Worm (Caenorhabditis elegans) whole organism, young adult: ENCODE measurements around the gene Y73B6BL.270.

Experiments
- B0019.2 ChIP-seq: fragments of 200-800 bp; sonication (Bioruptor generic); conservative IDR thresholded peaks from 2 replicates; pipeline ENCODE4 v1.3.6; 2022; ENCODE audit warnings: missing genetic modification reagents, missing genetic modification characterization, missing compliant biosample characterization
- F22D6.2 ChIP-seq: sonication (generic microtip); optimal IDR thresholded peaks from 2 replicates; lab custom pipeline; 2016; ENCODE audit warnings: mild to moderate bottlenecking, missing genetic modification characterization, missing compliant biosample characterization
- F33H1.4 ChIP-seq: fragments of 200-800 bp; sonication (Bioruptor generic); IDR thresholded peaks from 2 replicates; pipeline ENCODE4 v1.3.6; 2022; ENCODE audit warnings: missing genetic modification reagents, missing genetic modification characterization, missing compliant biosample characterization
- F39B2.1 ChIP-seq: fragments of 200-800 bp; sonication (Bioruptor generic); IDR thresholded peaks from 2 replicates; pipeline ENCODE4 v1.3.6; 2022; ENCODE audit warnings: missing genetic modification reagents, missing genetic modification characterization, missing compliant biosample characterization
- F52B5.7 ChIP-seq: sonication (generic microtip); optimal IDR thresholded peaks from 2 replicates; lab custom pipeline; 2016; ENCODE audit warnings: mild to moderate bottlenecking, missing genetic modification characterization, missing compliant biosample characterization
- F55B11.4 ChIP-seq: sonication (generic microtip); optimal IDR thresholded peaks from 2 replicates; lab custom pipeline; 2016; ENCODE audit warnings: missing compliant biosample characterization, missing genetic modification characterization, borderline replicate concordance; ENCODE audit not compliant: insufficient read depth
- F57C9.4 ChIP-seq: sonication (generic microtip); optimal IDR thresholded peaks from 2 replicates; lab custom pipeline; 2017; ENCODE audit warnings: mild to moderate bottlenecking, missing genetic modification characterization, missing compliant biosample characterization
- T07F8.4 ChIP-seq: sonication (generic microtip); optimal IDR thresholded peaks from 2 replicates; lab custom pipeline; 2016; ENCODE audit warnings: mild to moderate bottlenecking, missing genetic modification characterization, moderate library complexity, missing compliant biosample characterization
- Y53G8AR.9 ChIP-seq: fragments of 200-800 bp; sonication (Bioruptor generic); conservative IDR thresholded peaks from 2 replicates; pipeline ENCODE4 v1.3.6; 2022; ENCODE audit warnings: missing genetic modification reagents, missing genetic modification characterization, missing compliant biosample characterization
- aptf-2 ChIP-seq: fragments of 200-800 bp; sonication (Bioruptor generic); conservative IDR thresholded peaks from 2 replicates; pipeline ENCODE4 v1.3.6; 2022; ENCODE audit warnings: missing genetic modification reagents, missing genetic modification characterization, missing compliant biosample characterization
- aptf-3 ChIP-seq: fragments of 200-800 bp; sonication (Bioruptor generic); IDR thresholded peaks from 2 replicates; pipeline ENCODE4 v1.3.6; 2022; ENCODE audit warnings: missing genetic modification characterization, missing compliant biosample characterization
- attf-6 ChIP-seq: fragments of 200-800 bp; sonication (Bioruptor generic); IDR thresholded peaks from 2 replicates; pipeline ENCODE4 v1.3.6; 2022; ENCODE audit warnings: missing genetic modification reagents, missing genetic modification characterization, missing compliant biosample characterization
- bed-1 ChIP-seq: fragments of 200-800 bp; sonication (Bioruptor generic); IDR thresholded peaks from 2 replicates; pipeline ENCODE4 v1.3.6; 2022; ENCODE audit warnings: missing genetic modification reagents, missing genetic modification characterization, missing compliant biosample characterization
- cebp-2 ChIP-seq: fragments of 200-800 bp; sonication (Bioruptor generic); IDR thresholded peaks from 2 replicates; pipeline ENCODE4 v1.3.6; 2022; ENCODE audit warnings: missing genetic modification characterization, missing compliant biosample characterization
- ceh-40 ChIP-seq: fragments of 200-800 bp; sonication (Bioruptor generic); IDR thresholded peaks from 2 replicates; pipeline ENCODE4 v1.3.6; 2022; ENCODE audit warnings: missing genetic modification characterization, missing compliant biosample characterization
- die-1 ChIP-seq: sonication (generic microtip); optimal IDR thresholded peaks from 2 replicates; lab custom pipeline; 2016; ENCODE audit warnings: missing genotype, mild to moderate bottlenecking, missing genetic modification characterization, missing compliant biosample characterization
- dpff-1 ChIP-seq: sonication (generic microtip); optimal IDR thresholded peaks from 2 replicates; lab custom pipeline; 2017; ENCODE audit warnings: mild to moderate bottlenecking, missing genetic modification characterization, missing compliant biosample characterization
- efl-1 ChIP-seq: fragments of 150-350 bp; optimal IDR thresholded peaks from 2 replicates; lab custom pipeline; 2014; ENCODE audit warnings: missing biosample characterization, missing genetic modification reagents, missing genetic modification characterization
- fkh-3 ChIP-seq: sonication (generic microtip); optimal IDR thresholded peaks from 2 replicates; lab custom pipeline; 2016; ENCODE audit warnings: mild to moderate bottlenecking, missing genetic modification characterization, missing compliant biosample characterization
- gei-17 ChIP-seq: fragments of 200-800 bp; sonication (Bioruptor generic); optimal IDR thresholded peaks from 2 replicates; lab custom pipeline; 2018; ENCODE audit warnings: mild to moderate bottlenecking, missing genetic modification characterization, missing compliant biosample characterization
- him-1 ChIP-seq: sonication (generic microtip); optimal IDR thresholded peaks from 2 replicates; lab custom pipeline; 2016; ENCODE audit warnings: missing genotype, missing genetic modification reagents, missing genetic modification characterization, missing compliant biosample characterization
- hrde-1 ChIP-seq: sonication (generic microtip); optimal IDR thresholded peaks from 2 replicates; lab custom pipeline; 2016; ENCODE audit warnings: missing genetic modification characterization, mild to moderate bottlenecking, missing compliant biosample characterization, moderate library complexity, missing genotype, missing genetic modification reagents, borderline replicate concordance
- hsf-1 ChIP-seq: fragments of 200-800 bp; sonication (Bioruptor generic); IDR thresholded peaks from 2 replicates; pipeline ENCODE4 v1.3.6; 2022; ENCODE audit warnings: missing genetic modification reagents, missing genetic modification characterization, missing compliant biosample characterization
- lag-1 ChIP-seq: fragments of 200-800 bp; sonication (Bioruptor generic); IDR thresholded peaks from 2 replicates; pipeline ENCODE4 v1.3.6; 2022; ENCODE audit warnings: missing genetic modification reagents, missing genetic modification characterization, missing compliant biosample characterization
- let-526 ChIP-seq: fragments of 200-800 bp; sonication (Bioruptor generic); IDR thresholded peaks from 2 replicates; pipeline ENCODE4 v1.3.6; 2022; ENCODE audit warnings: missing genetic modification reagents, missing genetic modification characterization, missing compliant biosample characterization
- lin-35 ChIP-seq, 3 experiments: fragments of 150-350 bp in 2 of 3; sonication (generic microtip) in 1 of 3; optimal IDR thresholded peaks; 2 replicates each; lab custom pipeline; 2014 to 2018; ENCODE audit warnings: missing biosample characterization in 3 of 3, missing genetic modification characterization in 3 of 3, missing genetic modification reagents in 3 of 3
- lin-40 ChIP-seq: sonication (generic microtip); optimal IDR thresholded peaks from 2 replicates; lab custom pipeline; 2016; ENCODE audit warnings: missing genetic modification characterization, mild to moderate bottlenecking, missing compliant biosample characterization, missing genotype, missing genetic modification reagents
- lsl-1 ChIP-seq: fragments of 200-800 bp; sonication (Bioruptor generic); optimal IDR thresholded peaks from 2 replicates; lab custom pipeline; 2018; ENCODE audit warnings: mild to moderate bottlenecking, missing genetic modification characterization, moderate library complexity, missing compliant biosample characterization
- lsy-27 ChIP-seq: sonication (generic microtip); optimal IDR thresholded peaks from 2 replicates; lab custom pipeline; 2017; ENCODE audit warnings: missing genetic modification characterization, mild to moderate bottlenecking, missing compliant biosample characterization, antibody characterized with exemption, missing genotype, borderline replicate concordance; ENCODE audit not compliant: insufficient read depth
- madf-10 ChIP-seq: sonication (generic microtip); optimal IDR thresholded peaks from 2 replicates; lab custom pipeline; 2016; ENCODE audit warnings: mild to moderate bottlenecking, missing genetic modification characterization, missing compliant biosample characterization
- madf-8 ChIP-seq: fragments of 200-800 bp; sonication (Bioruptor generic); conservative IDR thresholded peaks from 2 replicates; pipeline ENCODE4 v1.3.6; 2022; ENCODE audit warnings: missing genetic modification reagents, missing genetic modification characterization, missing compliant biosample characterization
- mel-28 ChIP-seq: sonication (generic microtip); optimal IDR thresholded peaks from 2 replicates; lab custom pipeline; 2016; ENCODE audit warnings: borderline replicate concordance, mild to moderate bottlenecking, missing genetic modification characterization, missing compliant biosample characterization
- nfya-1 ChIP-seq: sonication (generic microtip); optimal IDR thresholded peaks from 2 replicates; lab custom pipeline; 2017; ENCODE audit warnings: antibody characterized with exemption, missing compliant biosample characterization, missing genetic modification characterization, borderline replicate concordance; ENCODE audit not compliant: insufficient read depth
- nhr-27 ChIP-seq: fragments of 200-800 bp; sonication (Bioruptor generic); optimal IDR thresholded peaks from 2 replicates; lab custom pipeline; 2018; ENCODE audit warnings: mild to moderate bottlenecking, missing genetic modification characterization, moderate library complexity, missing compliant biosample characterization
- nhr-80 ChIP-seq: sonication (generic microtip); optimal IDR thresholded peaks from 2 replicates; lab custom pipeline; 2016; ENCODE audit warnings: missing genetic modification characterization, missing compliant biosample characterization
- nhr-90 ChIP-seq: sonication (generic microtip); optimal IDR thresholded peaks from 2 replicates; lab custom pipeline; 2016; ENCODE audit warnings: missing genotype, mild to moderate bottlenecking, missing genetic modification characterization, missing compliant biosample characterization
- pbrm-1 ChIP-seq: fragments of 200-800 bp; sonication (Bioruptor generic); IDR thresholded peaks from 2 replicates; pipeline ENCODE4 v1.3.6; 2022; ENCODE audit warnings: missing genetic modification reagents, missing genetic modification characterization, missing compliant biosample characterization
- pha-4 ChIP-seq: fragments of 150-350 bp; sonication (generic microtip); optimal IDR thresholded peaks from 2 replicates; lab custom pipeline; 2014; ENCODE audit warnings: missing biosample characterization, missing genetic modification reagents, missing genetic modification characterization
- rcor-1 ChIP-seq: fragments of 200-800 bp; sonication (Bioruptor generic); IDR thresholded peaks from 2 replicates; pipeline ENCODE4 v1.3.6; 2022; ENCODE audit warnings: missing genetic modification reagents, missing genetic modification characterization, missing compliant biosample characterization
- snpc-3.4 ChIP-seq: sonication (generic microtip); optimal IDR thresholded peaks from 2 replicates; lab custom pipeline; 2017; ENCODE audit warnings: missing genetic modification characterization, mild to moderate bottlenecking, missing compliant biosample characterization, antibody characterized with exemption, moderate library complexity, missing genotype, missing genetic modification reagents
- tbp1 ChIP-seq: fragments of 200-800 bp; sonication (Bioruptor generic); optimal IDR thresholded peaks from 2 replicates; lab custom pipeline; 2018; ENCODE audit warnings: mild to moderate bottlenecking, missing genetic modification characterization, missing compliant biosample characterization
- tbx-9 ChIP-seq: sonication (generic microtip); optimal IDR thresholded peaks from 2 replicates; lab custom pipeline; 2016; ENCODE audit warnings: borderline replicate concordance, missing genetic modification characterization, inconsistent platforms, missing compliant biosample characterization
- tlf-1 ChIP-seq: fragments of 200-800 bp; sonication (Bioruptor generic); optimal IDR thresholded peaks from 2 replicates; lab custom pipeline; 2018; ENCODE audit warnings: mild to moderate bottlenecking, missing genetic modification characterization, missing compliant biosample characterization
- unc-62 ChIP-seq: fragments of 150-350 bp; optimal IDR thresholded peaks from 2 replicates; lab custom pipeline; 2014; ENCODE audit warnings: missing biosample characterization, missing genetic modification reagents, missing genetic modification characterization
- xnd-1 ChIP-seq: sonication (generic microtip); optimal IDR thresholded peaks from 2 replicates; lab custom pipeline; 2016; ENCODE audit warnings: missing genotype, missing genetic modification reagents, missing genetic modification characterization, missing compliant biosample characterization
- ztf-22 ChIP-seq: fragments of 200-800 bp; sonication (Bioruptor generic); optimal IDR thresholded peaks from 2 replicates; lab custom pipeline; 2018; ENCODE audit warnings: mild to moderate bottlenecking, missing genetic modification characterization, moderate library complexity, missing compliant biosample characterization
- ztf-26 ChIP-seq: sonication (generic microtip); optimal IDR thresholded peaks from 2 replicates; lab custom pipeline; 2017; ENCODE audit warnings: missing genetic modification characterization, missing compliant biosample characterization

Gene Y73B6BL.270

ce11 chrIV:6323654-6324224 is 41.4 kb upstream of the Y73B6BL.270 start, which contains the start of gene sqd-1 (continued):
- TF ChIP-seq rcor-1 (GFP tag; lab: Robert Waterston, UW) = peak; percentile 91
- peak; percentile 55 for TF ChIP-seq ztf-22
- TF ChIP-seq madf-8 (GFP tag; lab: Robert Waterston, UW) = peak; percentile 59
- TF ChIP-seq mel-28 (tag; lab: Kevin White, UChicago) = no peak
- peak; percentile 88 for TF ChIP-seq ztf-26
- no peak for TF ChIP-seq him-1
- peak; percentile 83 for TF ChIP-seq snpc-3.4
- peak; percentile 96 for TF ChIP-seq Y53G8AR.9 (GFP tag; lab: Robert Waterston, UW)
- peak in 2 of 3 experiments; percentile 67 to 89 for TF ChIP-seq lin-35 (GFP tag; optimal IDR thresholded peaks at IDR 0.05; lab: Kevin White, UChicago)
- TF ChIP-seq tbp1 (GFP tag; lab: Kevin White, UChicago) = peak; percentile 75
- TF ChIP-seq F22D6.2 = peak; percentile 81
- 0 out of 2 replicates have a peak, but pooled peaks have one; percentile 33 for TF ChIP-seq bed-1 (GFP tag; lab: Robert Waterston, UW)
- peak; percentile 79 for TF ChIP-seq F57C9.4 (tag; lab: Kevin White, UChicago)
- peak; percentile 88 for TF ChIP-seq hrde-1 (tag; lab: Kevin White, UChicago)
- TF ChIP-seq fkh-3 (tag; lab: Kevin White, UChicago) = no peak
- TF ChIP-seq cebp-2 = peak; percentile 65; the same call in 1 of the 2 replicates
- 0 out of 2 replicates have a peak, but pooled peaks have one; percentile 55 for TF ChIP-seq ceh-40 (GFP tag; lab: Robert Waterston, UW)
- TF ChIP-seq nhr-80 (tag; lab: Kevin White, UChicago) = peak; percentile 30
- TF ChIP-seq lsl-1 (GFP tag; lab: Kevin White, UChicago) = peak; percentile 82
- TF ChIP-seq gei-17 = peak; percentile 75
- TF ChIP-seq madf-10 (tag; lab: Kevin White, UChicago) = peak; percentile 84
- TF ChIP-seq pha-4 (tag; lab: Kevin White, UChicago) = peak; percentile 47
- no peak for TF ChIP-seq lag-1 (GFP tag; lab: Robert Waterston, UW)
- peak; percentile 43 for TF ChIP-seq efl-1 (GFP tag; lab: Kevin White, UChicago)
- TF ChIP-seq lin-40 (tag; lab: Kevin White, UChicago) = peak; percentile 96
- TF ChIP-seq F33H1.4 (GFP tag; lab: Robert Waterston, UW) = peak; percentile 100
- TF ChIP-seq die-1 = peak; percentile 55
- peak; percentile 57; the same call in 1 of the 2 replicates for TF ChIP-seq B0019.2 (GFP tag; lab: Robert Waterston, UW)
- no peak for TF ChIP-seq unc-62 (GFP tag; lab: Kevin White, UChicago)
- TF ChIP-seq nhr-90 (tag; lab: Kevin White, UChicago) = peak; percentile 16
- no peak for TF ChIP-seq tbx-9 (tag; lab: Kevin White, UChicago)
- TF ChIP-seq pbrm-1 = peak; percentile 96
- peak; percentile 54 for TF ChIP-seq xnd-1 (tag; lab: Kevin White, UChicago)
- no peak for TF ChIP-seq F55B11.4 (tag; lab: Kevin White, UChicago)
- peak; percentile 93 for TF ChIP-seq tlf-1 (GFP tag; lab: Kevin White, UChicago)
- TF ChIP-seq nhr-27 (tag; lab: Kevin White, UChicago) = peak; percentile 57
- TF ChIP-seq let-526 (GFP tag; lab: Robert Waterston, UW) = peak; percentile 89
- TF ChIP-seq aptf-2 (GFP tag; lab: Robert Waterston, UW) = peak; percentile 65; the same call in 1 of the 2 replicates
- no peak for TF ChIP-seq F39B2.1 (GFP tag; lab: Robert Waterston, UW)
- TF ChIP-seq nfya-1 (tag; lab: Kevin White, UChicago) = no peak
- peak; percentile 88 for TF ChIP-seq F52B5.7 (tag; lab: Kevin White, UChicago)
- peak; percentile 79; the same call in 1 of the 2 replicates for TF ChIP-seq attf-6
- no peak for TF ChIP-seq dpff-1 (tag; lab: Kevin White, UChicago)
- no peak for TF ChIP-seq T07F8.4 (tag; lab: Kevin White, UChicago)
- peak; percentile 2 for TF ChIP-seq lsy-27 (tag; lab: Kevin White, UChicago)
- 0 out of 2 replicates have a peak, but pooled peaks have one; percentile 36 for TF ChIP-seq aptf-3 (GFP tag; lab: Robert Waterston, UW)
- peak; percentile 76; the same call in 1 of the 2 replicates for TF ChIP-seq hsf-1
